Fruit fly (Drosophila melanogaster): Measurements from ENCODE around the gene cad.

cad gene

DNA sequence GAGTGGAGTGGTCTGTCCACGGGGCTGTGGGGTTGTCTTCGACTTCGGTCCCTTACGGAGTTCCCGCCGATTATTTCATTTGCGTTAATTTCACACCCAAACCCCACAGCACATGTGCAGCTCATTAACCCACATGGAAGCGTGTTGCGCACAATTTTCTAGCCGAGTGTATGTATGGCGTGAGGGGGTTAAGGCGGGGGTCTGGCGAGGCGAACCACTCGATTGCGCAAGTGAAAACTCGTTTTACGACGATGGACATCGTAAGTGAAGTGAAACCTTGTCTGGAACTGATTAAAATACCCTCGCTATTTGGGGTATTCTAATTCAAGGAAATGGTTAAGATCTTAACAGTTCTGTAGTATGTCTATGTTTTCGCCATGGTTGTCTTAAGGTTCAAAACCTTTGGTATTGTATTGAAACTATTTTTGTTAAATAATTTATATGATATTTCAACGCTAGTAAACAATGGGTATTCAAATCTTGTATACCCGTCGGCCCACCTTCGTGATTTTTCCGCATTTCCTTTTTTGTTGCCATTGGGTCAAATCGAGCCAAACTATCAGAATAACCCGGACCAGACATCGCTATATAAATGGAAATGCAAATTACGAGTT, 40.6 kb downstream of the cad start (continued):
- TF ChIP-seq CG12299 (tag; optimal IDR thresholded peaks at IDR 0.05) (no peak), da (GFP tag; optimal IDR thresholded peaks at IDR 0.05) (no peak), CG10274 (GFP tag; optimal IDR thresholded peaks at IDR 0.05) (peak; percentile 9), Stat92E (GFP tag; optimal IDR thresholded peaks at IDR 0.05) (no peak), CG14860 (GFP tag; IDR thresholded peaks at IDR 0.05; ENCODE audit: partially characterized antibody) (no peak), sqz (GFP tag; optimal IDR thresholded peaks at IDR 0.05) (peak; percentile 24), CG8290 (GFP tag; optimal IDR thresholded peaks at IDR 0.05) (no peak), CG8290 (tag; optimal IDR thresholded peaks at IDR 0.05) (no peak), Adf1 (GFP tag; IDR thresholded peaks at IDR 0.05) (no peak), gro (GFP tag; optimal IDR thresholded peaks at IDR 0.05) (no peak), seq (GFP tag; IDR thresholded peaks at IDR 0.05) (peak; percentile 26; the same call in 1 of the 2 replicates), zf30C (GFP tag; optimal IDR thresholded peaks at IDR 0.05) (no peak), Drgx (GFP tag; IDR thresholded peaks at IDR 0.05) (peak; percentile 87), Poxn (GFP tag; IDR thresholded peaks at IDR 0.05) (no peak), CG1233 (GFP tag; optimal IDR thresholded peaks at IDR 0.05) (no peak), mld (GFP tag; IDR thresholded peaks at IDR 0.05; ENCODE audit: partially characterized antibody) (no peak), run (tag; optimal IDR thresholded peaks at IDR 0.05) (no peak), psq (GFP tag; optimal IDR thresholded peaks at IDR 0.05) (no peak), Sox100B (GFP tag; optimal IDR thresholded peaks at IDR 0.05) (peak; percentile 34), CG8944 (GFP tag; optimal IDR thresholded peaks at IDR 0.05) (no peak), CG18619 (GFP tag; optimal IDR thresholded peaks at IDR 0.05) (no peak), CG6175 (GFP tag; IDR thresholded peaks at IDR 0.05) (no peak), CG15696 (tag; optimal IDR thresholded peaks at IDR 0.05) (no peak), CG1602 (GFP tag; optimal IDR thresholded peaks at IDR 0.05) (peak; percentile 21), CG6683 (GFP tag; optimal IDR thresholded peaks at IDR 0.05) (no peak), CG14710 (tag; optimal IDR thresholded peaks at IDR 0.05) (no peak), CG3995 (GFP tag; optimal IDR thresholded peaks at IDR 0.05) (no peak), CG6254 (GFP tag; optimal IDR thresholded peaks at IDR 0.05) (no peak), onecut (GFP tag; IDR thresholded peaks at IDR 0.05) (no peak), so (GFP tag; IDR thresholded peaks at IDR 0.05) (peak; percentile 64; the same call in 2 of the 3 replicates), row (GFP tag; IDR thresholded peaks at IDR 0.05) (peak; percentile 70), CG12219 (GFP tag; optimal IDR thresholded peaks at IDR 0.05) (peak; percentile 45), CG12942 (GFP tag; optimal IDR thresholded peaks at IDR 0.05) (peak; percentile 4), crc (GFP tag; optimal IDR thresholded peaks at IDR 0.05) (no peak), Spps (tag; optimal IDR thresholded peaks at IDR 0.05) (no peak), grau (tag; optimal IDR thresholded peaks at IDR 0.05) (peak; percentile 62), CG31365 (tag; optimal IDR thresholded peaks at IDR 0.05) (no peak), hbn (GFP tag; IDR thresholded peaks at IDR 0.05; ENCODE audit: partially characterized antibody) (no peak), sna (GFP tag; IDR thresholded peaks at IDR 0.05; ENCODE audit: partially characterized antibody) (no peak), Mad (GFP tag; optimal IDR thresholded peaks at IDR 0.05) (no peak), fu2 (GFP tag; optimal IDR thresholded peaks at IDR 0.05) (no peak), MTF-1 (GFP tag; optimal IDR thresholded peaks at IDR 0.05; ENCODE audit: borderline replicate concordance) (no peak), h (optimal IDR thresholded peaks at IDR 0.05) (no peak), otp (GFP tag; IDR thresholded peaks at IDR 0.05) (no peak), TFAM (GFP tag; optimal IDR thresholded peaks at IDR 0.05) (no peak), Six4 (GFP tag; optimal IDR thresholded peaks at IDR 0.05) (no peak), CG10979 (tag; optimal IDR thresholded peaks at IDR 0.05) (peak; percentile 29), nom (GFP tag; optimal IDR thresholded peaks at IDR 0.05) (no peak), Sry-δ (GFP tag; optimal IDR thresholded peaks at IDR 0.05) (no peak), HLH3B (GFP tag; IDR thresholded peaks at IDR 0.05) (peak; percentile 39; the same call in 1 of the 2 replicates), HLH4C (GFP tag; IDR thresholded peaks at IDR 0.05; ENCODE audit: partially characterized antibody) (no peak)

Data from whole organism, embryonic.